Worm (Caenorhabditis elegans) whole organism, mixed stage, embryonic: ENCODE results near the gene T20G5.9.

Source experiments
- ceh-43 ChIP-seq: fragments of 200-800 bp; sonication (Bioruptor generic); optimal IDR thresholded peaks from 2 replicates; lab custom pipeline; 2018; ENCODE audit warnings: mild to moderate bottlenecking, missing genetic modification characterization, moderate library complexity, missing compliant biosample characterization
- cnd-1 ChIP-seq: fragments of 200-800 bp; sonication (Bioruptor generic); optimal IDR thresholded peaks from 2 replicates; lab custom pipeline; 2018; ENCODE audit warnings: mild to moderate bottlenecking, missing genetic modification characterization, missing compliant biosample characterization
- elt-3 ChIP-seq: fragments of 150-350 bp; optimal IDR thresholded peaks from 2 replicates; lab custom pipeline; 2014; ENCODE audit warnings: missing biosample characterization, missing genetic modification characterization
- lin-13 ChIP-seq: fragments of 150-350 bp; optimal IDR thresholded peaks from 2 replicates; lab custom pipeline; 2014; ENCODE audit warnings: missing biosample characterization, missing genetic modification characterization
- lin-32 ChIP-seq: fragments of 200-800 bp; sonication (Bioruptor generic); optimal IDR thresholded peaks from 2 replicates; lab custom pipeline; 2018; ENCODE audit warnings: mild to moderate bottlenecking, missing genetic modification characterization, missing compliant biosample characterization
- nhr-12 ChIP-seq: fragments of 150-350 bp; optimal IDR thresholded peaks from 2 replicates; lab custom pipeline; 2014; ENCODE audit warnings: missing biosample characterization, missing genetic modification characterization
- nhr-237 ChIP-seq: fragments of 150-350 bp; optimal IDR thresholded peaks from 2 replicates; lab custom pipeline; 2014; ENCODE audit warnings: missing biosample characterization, missing genetic modification characterization
- nhr-28 ChIP-seq: fragments of 150-350 bp; optimal IDR thresholded peaks from 2 replicates; lab custom pipeline; 2014; ENCODE audit warnings: missing biosample characterization, missing genetic modification characterization
- pha-4 ChIP-seq: fragments of 150-350 bp; optimal IDR thresholded peaks from 2 replicates; lab custom pipeline; 2018; ENCODE audit warnings: missing biosample characterization, missing genetic modification reagents, missing genetic modification characterization
- snpc-4 ChIP-seq: fragments of 150-350 bp; optimal IDR thresholded peaks from 2 replicates; lab custom pipeline; 2014; ENCODE audit warnings: missing biosample characterization, missing genetic modification characterization
- tbx-8 ChIP-seq: fragments of 200-800 bp; sonication (Bioruptor generic); optimal IDR thresholded peaks from 2 replicates; lab custom pipeline; 2018; ENCODE audit warnings: mild to moderate bottlenecking, missing genetic modification characterization, moderate library complexity, missing compliant biosample characterization
- unc-62 ChIP-seq: fragments of 150-350 bp; optimal IDR thresholded peaks from 2 replicates; lab custom pipeline; 2014; ENCODE audit warnings: missing biosample characterization, missing genetic modification reagents, missing genetic modification characterization
- ztf-11 ChIP-seq: fragments of 150-350 bp; optimal IDR thresholded peaks from 2 replicates; lab custom pipeline; 2014; ENCODE audit warnings: missing biosample characterization, missing genetic modification characterization

- TF ChIP-seq ztf-11 (tag; lab: Kevin White, UChicago): no peak
- no peak for TF ChIP-seq ceh-43 (GFP tag; lab: Kevin White, UChicago)
- TF ChIP-seq nhr-237 (tag; lab: Kevin White, UChicago): no peak
- no peak for TF ChIP-seq nhr-12 (tag; lab: Kevin White, UChicago)
- no peak for TF ChIP-seq nhr-28 (tag; lab: Kevin White, UChicago)
- TF ChIP-seq elt-3 (tag; lab: Kevin White, UChicago): no peak
- no peak for TF ChIP-seq lin-13 (tag; lab: Kevin White, UChicago)
- TF ChIP-seq cnd-1: no peak
- TF ChIP-seq unc-62 (GFP tag; lab: Kevin White, UChicago): no peak
- no peak for TF ChIP-seq tbx-8 (GFP tag; lab: Kevin White, UChicago)
- no peak for TF ChIP-seq snpc-4 (tag; lab: Kevin White, UChicago)
- TF ChIP-seq pha-4 (tag; lab: Kevin White, UChicago): no peak
- no peak for TF ChIP-seq lin-32 (GFP tag; lab: Kevin White, UChicago)
These were observed 31.1 kb upstream of the T20G5.9 start for ce11 chrIII:10178552-10178951.
